Fruit fly (Drosophila melanogaster): ENCODE results near the gene pasi1.
"Not testable (repeated sequence)": the region's sequence is repeated elsewhere in the genome, so short reads cannot be mapped to it uniquely, and the experiment has no call there.

DNA sequence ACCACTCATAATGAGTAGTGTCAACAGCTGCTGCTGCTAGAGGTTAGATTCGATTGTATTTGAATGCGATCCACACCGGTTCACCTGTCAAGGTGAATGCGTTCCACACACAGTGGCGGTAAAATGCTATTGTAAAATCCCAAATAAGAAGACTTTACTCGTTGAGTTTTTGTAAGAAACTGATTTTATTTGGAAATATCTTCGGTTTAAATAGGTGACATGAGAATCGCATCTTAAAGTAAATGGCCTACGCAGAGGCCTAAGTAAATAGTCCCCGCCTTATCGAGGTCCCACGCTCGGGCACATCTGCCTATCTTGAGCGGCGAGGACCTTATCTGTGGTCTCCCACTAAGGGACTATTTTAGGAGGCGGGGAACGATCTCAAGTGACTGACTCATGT, 31.8 kb upstream of the pasi1 start, which contains the start of gene TyrR:
- not testable (repeated sequence) for TF ChIP-seq insv, Myc, Sin3A (optimal IDR thresholded peaks at IDR 0.05)

Data from Kc167 (cell line).